Worm (Caenorhabditis elegans) whole organism, L2 larva: Measurements from ENCODE around the gene H10D18.5.

ENCODE experiments used
- ama-1 ChIP-seq: fragments of 150-350 bp; optimal IDR thresholded peaks from 2 replicates; lab custom pipeline; 2018; ENCODE audit warnings: inconsistent platforms
- blmp-1 ChIP-seq: sonication (generic microtip); optimal IDR thresholded peaks from 2 replicates; lab custom pipeline; 2017; ENCODE audit warnings: missing genetic modification characterization, mild to moderate bottlenecking, missing compliant biosample characterization, antibody characterized with exemption, moderate library complexity; ENCODE audit not compliant: insufficient read depth
- gmeb-1 ChIP-seq: fragments of 150-350 bp; optimal IDR thresholded peaks from 2 replicates; lab custom pipeline; 2014; ENCODE audit warnings: missing biosample characterization, missing genetic modification characterization
- lin-13 ChIP-seq: fragments of 150-350 bp; optimal IDR thresholded peaks from 2 replicates; lab custom pipeline; 2014; ENCODE audit warnings: missing biosample characterization, missing genetic modification reagents, missing genetic modification characterization
- nhr-12 ChIP-seq: fragments of 150-350 bp; optimal IDR thresholded peaks from 2 replicates; lab custom pipeline; 2014; ENCODE audit warnings: missing biosample characterization, missing genetic modification characterization
- skn-1 ChIP-seq: sonication (generic microtip); optimal IDR thresholded peaks from 2 replicates; lab custom pipeline; 2017; ENCODE audit warnings: missing biosample characterization, missing genetic modification characterization
- snpc-4 ChIP-seq: fragments of 150-350 bp; optimal IDR thresholded peaks from 2 replicates; lab custom pipeline; 2014; ENCODE audit warnings: missing biosample characterization, missing genetic modification characterization
- zag-1 ChIP-seq: fragments of 150-350 bp; optimal IDR thresholded peaks from 2 replicates; lab custom pipeline; 2014; ENCODE audit warnings: missing biosample characterization, missing genetic modification characterization
- ztf-11 ChIP-seq: sonication (generic microtip); optimal IDR thresholded peaks from 2 replicates; lab custom pipeline; 2017; ENCODE audit warnings: missing biosample characterization, missing genetic modification characterization
- ztf-4 ChIP-seq: fragments of 150-350 bp; optimal IDR thresholded peaks from 2 replicates; lab custom pipeline; 2014; ENCODE audit warnings: missing biosample characterization, missing genetic modification characterization

DNA sequence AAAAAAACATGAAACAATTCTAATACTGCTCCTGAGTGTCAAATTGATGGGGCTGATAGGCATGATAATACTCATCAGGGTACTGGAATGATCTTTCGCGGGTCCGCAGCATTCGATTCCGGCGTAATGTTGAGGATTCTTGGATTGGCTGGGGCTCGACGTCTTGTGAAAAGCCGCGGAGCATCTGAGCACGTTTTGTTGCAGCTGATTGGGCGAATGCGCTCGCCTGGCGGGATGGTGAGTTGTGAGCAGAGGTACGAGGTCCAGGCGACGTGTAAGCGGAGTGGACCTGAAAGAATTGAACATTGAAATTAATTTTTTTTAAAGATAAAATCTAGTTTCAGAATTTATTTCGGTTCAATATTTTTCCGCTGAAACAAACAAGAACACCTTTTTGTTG lies 17.5 kb downstream of the H10D18.5 start:
- no peak for TF ChIP-seq snpc-4 (tag; lab: Kevin White, UChicago)
- no peak for TF ChIP-seq ztf-4 (tag; lab: Kevin White, UChicago)
- TF ChIP-seq zag-1 (tag; lab: Kevin White, UChicago): no peak
- no peak for TF ChIP-seq ztf-11 (tag; lab: Kevin White, UChicago)
- no peak for TF ChIP-seq blmp-1 (tag; lab: Kevin White, UChicago)
- no peak for TF ChIP-seq nhr-12
- no peak for TF ChIP-seq lin-13 (GFP tag; lab: Kevin White, UChicago)
- no peak for TF ChIP-seq ama-1 (lab: Kevin White, UChicago)
- TF ChIP-seq skn-1 (tag; lab: Kevin White, UChicago): no peak
- no peak for TF ChIP-seq gmeb-1 (tag; lab: Kevin White, UChicago)
